Fruit fly (Drosophila melanogaster) whole organism, adult: ENCODE measurements around the gene Obp19d.

Experiments used
- CG12768 ChIP-seq: fragments of 200-800 bp; sonication (Bioruptor generic); optimal IDR thresholded peaks from 2 replicates; lab custom pipeline; 2017; ENCODE audit warnings: missing biosample characterization, missing genetic modification characterization, mild to moderate bottlenecking, moderate library complexity, missing genetic modification reagents
- CG1620 ChIP-seq: fragments of 200-800 bp; sonication (Bioruptor generic); optimal IDR thresholded peaks from 2 replicates; lab custom pipeline; 2016; ENCODE audit warnings: missing biosample characterization, missing genetic modification characterization
- CG7045 ChIP-seq: fragments of 200-800 bp; sonication (Bioruptor generic); optimal IDR thresholded peaks from 2 replicates; lab custom pipeline; 2017; ENCODE audit warnings: missing biosample characterization, mild to moderate bottlenecking, missing genetic modification characterization

dm6 chrX:20411635-20412034 lies 7.8 kb upstream of the Obp19d start:
- TF ChIP-seq CG12768: no peak
- no peak for TF ChIP-seq CG1620 (GFP tag; lab: Kevin White, UChicago)
- TF ChIP-seq CG7045 (GFP tag; lab: Kevin White, UChicago): no peak
